Fruit fly (Drosophila melanogaster) whole organism, embryonic: ENCODE data around the gene CG11836.
A peak's percentile ranks its signal among the peaks of the same experiment; 100 is the strongest.

Source experiments
- BtbVII ChIP-seq: fragments of 200-800 bp; sonication (Bioruptor generic); optimal IDR thresholded peaks from 3 replicates; lab custom pipeline; 2017; ENCODE audit warnings: missing biosample characterization, mild to moderate bottlenecking, missing genetic modification characterization
- CG10431 ChIP-seq: fragments of 200-800 bp; sonication (Bioruptor generic); optimal IDR thresholded peaks from 3 replicates; lab custom pipeline; 2018; ENCODE audit warnings: missing biosample characterization, mild to moderate bottlenecking, missing genetic modification characterization
- CG11247 ChIP-seq: fragments of 200-800 bp; sonication (Bioruptor generic); IDR thresholded peaks from 2 replicates; pipeline ENCODE4 v1.3.6; 2022; ENCODE audit warnings: missing biosample characterization, missing genetic modification characterization
- CG11398 ChIP-seq: fragments of 200-800 bp; sonication (Bioruptor generic); optimal IDR thresholded peaks from 2 replicates; lab custom pipeline; 2016; ENCODE audit warnings: missing biosample characterization, missing genetic modification characterization
- CG11723 ChIP-seq: fragments of 200-800 bp; sonication (Bioruptor generic); optimal IDR thresholded peaks from 2 replicates; lab custom pipeline; 2017; ENCODE audit warnings: missing biosample characterization, mild to moderate bottlenecking, missing genetic modification characterization
- CG12659 ChIP-seq: fragments of 200-800 bp; sonication (Bioruptor generic); optimal IDR thresholded peaks from 3 replicates; lab custom pipeline; 2017; ENCODE audit warnings: mild to moderate bottlenecking, missing biosample characterization, missing genetic modification reagents, missing genetic modification characterization
- CG13424 ChIP-seq: fragments of 200-800 bp; sonication (Bioruptor generic); optimal IDR thresholded peaks from 2 replicates; lab custom pipeline; 2019; ENCODE audit warnings: missing biosample characterization, mild to moderate bottlenecking, missing genetic modification characterization, moderate library complexity
- CG14667 ChIP-seq: fragments of 200-800 bp; sonication (Bioruptor generic); IDR thresholded peaks from 2 replicates; pipeline ENCODE4 v1.3.6; 2022; ENCODE audit warnings: missing biosample characterization, missing genetic modification characterization
- CG15514 ChIP-seq: fragments of 200-800 bp; sonication (Bioruptor generic); optimal IDR thresholded peaks from 3 replicates; lab custom pipeline; 2017; ENCODE audit warnings: missing biosample characterization, missing genetic modification characterization, mild to moderate bottlenecking, moderate library complexity, missing genetic modification reagents
- CG1792 ChIP-seq: fragments of 200-800 bp; sonication (Bioruptor generic); optimal IDR thresholded peaks from 2 replicates; lab custom pipeline; 2016; ENCODE audit warnings: missing biosample characterization, missing genetic modification characterization
- CG18262 ChIP-seq: fragments of 200-800 bp; optimal IDR thresholded peaks from 3 replicates; lab custom pipeline; 2019; ENCODE audit warnings: missing biosample characterization, mild to moderate bottlenecking, missing genetic modification characterization, moderate library complexity
- CG32767 ChIP-seq: fragments of 200-800 bp; sonication (Bioruptor generic); IDR thresholded peaks from 2 replicates; pipeline ENCODE4 v1.3.6; 2022; ENCODE audit warnings: missing biosample characterization, missing genetic modification characterization
- CG5180 ChIP-seq: fragments of 200-800 bp; sonication (Bioruptor generic); optimal IDR thresholded peaks from 3 replicates; lab custom pipeline; 2017; ENCODE audit warnings: missing biosample characterization, missing genetic modification characterization, mild to moderate bottlenecking, moderate library complexity, missing genetic modification reagents
- CG5245 ChIP-seq: fragments of 200-800 bp; sonication (Bioruptor generic); optimal IDR thresholded peaks from 3 replicates; lab custom pipeline; 2016; ENCODE audit warnings: missing biosample characterization, missing genetic modification characterization
- CG7271 ChIP-seq: fragments of 200-800 bp; sonication (Bioruptor generic); optimal IDR thresholded peaks from 2 replicates; lab custom pipeline; 2018; ENCODE audit warnings: missing biosample characterization, mild to moderate bottlenecking, missing genetic modification characterization, moderate library complexity
- CG8924 ChIP-seq: fragments of 200-800 bp; optimal IDR thresholded peaks from 3 replicates; lab custom pipeline; 2019; ENCODE audit warnings: missing biosample characterization, mild to moderate bottlenecking, missing genetic modification characterization, moderate library complexity
- CG8944 ChIP-seq: fragments of 200-800 bp; sonication (Bioruptor generic); optimal IDR thresholded peaks from 3 replicates; lab custom pipeline; 2016; ENCODE audit warnings: missing biosample characterization, missing genetic modification characterization
- CHES-1-like ChIP-seq: fragments of 200-800 bp; sonication (Bioruptor generic); optimal IDR thresholded peaks from 2 replicates; lab custom pipeline; 2016; ENCODE audit warnings: missing biosample characterization, missing genetic modification characterization
- Ets97D ChIP-seq: fragments of 200-800 bp; sonication (Bioruptor generic); optimal IDR thresholded peaks from 3 replicates; lab custom pipeline; 2016; ENCODE audit warnings: missing biosample characterization, missing genetic modification characterization
- GATAe ChIP-seq: fragments of 200-800 bp; sonication (Bioruptor generic); conservative IDR thresholded peaks from 2 replicates; pipeline ENCODE4 v1.3.6; 2022; ENCODE audit warnings: missing biosample characterization, missing genetic modification characterization
- HLH3B ChIP-seq: fragments of 200-800 bp; sonication (Bioruptor generic); IDR thresholded peaks from 2 replicates; pipeline ENCODE4 v1.3.6; 2022; ENCODE audit warnings: missing biosample characterization, missing genetic modification characterization
- Lim3 ChIP-seq: fragments of 200-800 bp; sonication (Bioruptor generic); IDR thresholded peaks from 2 replicates; pipeline ENCODE4 v1.3.6; 2022; ENCODE audit warnings: missing biosample characterization, missing genetic modification characterization
- MESR4 ChIP-seq: fragments of 200-800 bp; sonication (Bioruptor generic); optimal IDR thresholded peaks from 2 replicates; lab custom pipeline; 2018; ENCODE audit warnings: missing biosample characterization, mild to moderate bottlenecking, missing genetic modification characterization, moderate library complexity
- Med ChIP-seq: fragments of 200-800 bp; sonication (Bioruptor generic); peaks from one replicate; lab custom pipeline; 2016; ENCODE audit warnings: missing biosample characterization, missing genetic modification characterization, mild to moderate bottlenecking, inconsistent platforms, moderate library complexity
- NC2β ChIP-seq: fragments of 200-800 bp; sonication (Bioruptor generic); optimal IDR thresholded peaks from 2 replicates; lab custom pipeline; 2016; ENCODE audit warnings: missing biosample characterization, missing genetic modification characterization
- Nf-YB ChIP-seq: fragments of 200-800 bp; sonication (Bioruptor generic); optimal IDR thresholded peaks from 3 replicates; lab custom pipeline; 2019; ENCODE audit warnings: missing biosample characterization, mild to moderate bottlenecking, missing genetic modification characterization, moderate library complexity
- Opbp ChIP-seq: fragments of 200-800 bp; sonication (Bioruptor generic); IDR thresholded peaks from 3 replicates; pipeline ENCODE4 v1.3.6; 2022; ENCODE audit warnings: missing biosample characterization, missing genetic modification characterization; ENCODE audit not compliant: partially characterized antibody
- Poxn ChIP-seq: fragments of 200-800 bp; sonication (Bioruptor generic); IDR thresholded peaks from 2 replicates; pipeline ENCODE4 v1.3.6; 2022; ENCODE audit warnings: missing biosample characterization, missing genetic modification characterization
- Scr ChIP-seq: fragments of 200-800 bp; sonication (Bioruptor generic); IDR thresholded peaks from 2 replicates; pipeline ENCODE4 v1.3.6; 2022; ENCODE audit warnings: missing biosample characterization, missing genetic modification characterization; ENCODE audit not compliant: partially characterized antibody
- Spps ChIP-seq: fragments of 200-800 bp; sonication (Bioruptor generic); optimal IDR thresholded peaks from 2 replicates; lab custom pipeline; 2018; ENCODE audit warnings: missing biosample characterization, mild to moderate bottlenecking, missing genetic modification characterization
- Sry-β ChIP-seq: fragments of 200-800 bp; sonication (Bioruptor generic); optimal IDR thresholded peaks from 2 replicates; lab custom pipeline; 2018; ENCODE audit warnings: missing biosample characterization, mild to moderate bottlenecking, missing genetic modification characterization, moderate library complexity
- Stat92E ChIP-seq, 3 experiments: fragments of >200 bp in 2 of 3; fragments of 200-800 bp in 1 of 3; sonication (Bioruptor generic) in 1 of 3; optimal IDR thresholded peaks; 2 replicates each; lab custom pipeline; 2017 to 2019; ENCODE audit warnings: missing biosample characterization in 3 of 3, missing genetic modification characterization in 3 of 3, mild to moderate bottlenecking in 1 of 3, moderate library complexity in 1 of 3
- ato ChIP-seq: fragments of 200-800 bp; sonication (Bioruptor generic); IDR thresholded peaks from 2 replicates; pipeline ENCODE4 v1.3.6; 2022; ENCODE audit warnings: missing biosample characterization, missing genetic modification characterization; ENCODE audit not compliant: partially characterized antibody
- fu2 ChIP-seq: fragments of 200-800 bp; sonication (Bioruptor generic); optimal IDR thresholded peaks from 2 replicates; lab custom pipeline; 2016; ENCODE audit warnings: missing biosample characterization, missing genetic modification characterization
- luna ChIP-seq: fragments of 200-800 bp; sonication (Bioruptor generic); optimal IDR thresholded peaks from 2 replicates; lab custom pipeline; 2016; ENCODE audit warnings: missing biosample characterization, missing genetic modification characterization
- mirr ChIP-seq: fragments of 200-800 bp; sonication (Bioruptor generic); optimal IDR thresholded peaks from 3 replicates; lab custom pipeline; 2018; ENCODE audit warnings: missing biosample characterization, mild to moderate bottlenecking, missing genetic modification characterization
- mld ChIP-seq: fragments of 200-800 bp; sonication (Bioruptor generic); IDR thresholded peaks from 3 replicates; pipeline ENCODE4 v1.3.6; 2022; ENCODE audit warnings: missing biosample characterization, missing genetic modification characterization; ENCODE audit not compliant: partially characterized antibody
- pros ChIP-seq: fragments of 200-800 bp; sonication (Bioruptor generic); optimal IDR thresholded peaks from 3 replicates; lab custom pipeline; 2019; ENCODE audit warnings: missing biosample characterization, mild to moderate bottlenecking, missing genetic modification characterization, moderate library complexity
- pzg ChIP-seq: fragments of 200-800 bp; sonication (Bioruptor generic); optimal IDR thresholded peaks from 3 replicates; lab custom pipeline; 2018; ENCODE audit warnings: missing biosample characterization, mild to moderate bottlenecking, missing genetic modification characterization, moderate library complexity
- run ChIP-seq: fragments of 200-800 bp; sonication (Bioruptor generic); optimal IDR thresholded peaks from 3 replicates; lab custom pipeline; 2018; ENCODE audit warnings: missing biosample characterization, mild to moderate bottlenecking, missing genetic modification characterization
- sima ChIP-seq: fragments of 200-800 bp; sonication (Bioruptor generic); optimal IDR thresholded peaks from 2 replicates; lab custom pipeline; 2016; ENCODE audit warnings: missing biosample characterization, missing genetic modification characterization
- twi ChIP-seq: fragments of 200-800 bp; optimal IDR thresholded peaks from 2 replicates; lab custom pipeline; 2019; ENCODE audit warnings: missing biosample characterization, mild to moderate bottlenecking, missing genetic modification characterization, moderate library complexity
- zen2 ChIP-seq: fragments of 200-800 bp; sonication (Bioruptor generic); IDR thresholded peaks from 3 replicates; pipeline ENCODE4 v1.3.6; 2022; ENCODE audit warnings: missing biosample characterization, missing genetic modification characterization; ENCODE audit not compliant: partially characterized antibody

CG11836 gene

dm6 chr3R:25054451-25055188 lies 16.3 kb upstream of the CG11836 start, which contains the start of gene CG31109 (continued):
- TF ChIP-seq CG10431 (GFP tag; lab: Kevin White, UChicago) (no peak), mld (GFP tag; lab: Robert Waterston, UW) (0 out of 3 replicates have a peak, but pooled peaks have one; percentile 41), CG11723 (no peak), luna (GFP tag; lab: Kevin White, UChicago) (no peak), twi (tag; lab: Kevin White, UChicago) (peak; percentile 27), CG5245 (GFP tag; lab: Kevin White, UChicago) (no peak), CHES-1-like (GFP tag; lab: Kevin White, UChicago) (peak; percentile 50), CG14667 (GFP tag; lab: Robert Waterston, UW) (no peak), Ets97D (GFP tag; lab: Kevin White, UChicago) (peak; percentile 74), CG11247 (no peak), sima (GFP tag; lab: Kevin White, UChicago) (no peak), CG18262 (tag; lab: Kevin White, UChicago) (peak; percentile 33), CG8944 (peak; percentile 22), CG32767 (GFP tag; lab: Robert Waterston, UW) (0 out of 2 replicates have a peak, but pooled peaks have one; percentile 23), Stat92E (GFP tag; optimal IDR thresholded peaks at IDR 0.05; lab: Kevin White, UChicago) (no peak), run (tag; lab: Kevin White, UChicago) (no peak), BtbVII (GFP tag; lab: Kevin White, UChicago) (no peak), pzg (GFP tag; lab: Kevin White, UChicago) (peak; percentile 77), CG1792 (no peak), CG5180 (GFP tag; lab: Kevin White, UChicago) (no peak), Lim3 (GFP tag; lab: Robert Waterston, UW) (no peak), GATAe (GFP tag; lab: Robert Waterston, UW) (no peak), CG12659 (GFP tag; lab: Kevin White, UChicago) (peak; percentile 48), CG15514 (GFP tag; lab: Kevin White, UChicago) (peak; percentile 62), CG11398 (no peak), fu2 (GFP tag; lab: Kevin White, UChicago) (no peak), CG7271 (tag; lab: Kevin White, UChicago) (no peak), Med (GFP tag; lab: Kevin White, UChicago) (peak; percentile 74), Poxn (GFP tag; lab: Robert Waterston, UW) (no peak), zen2 (no peak), ato (GFP tag; lab: Robert Waterston, UW) (no peak), Scr (peak; percentile 61), mirr (GFP tag; lab: Kevin White, UChicago) (peak; percentile 54), Nf-YB (GFP tag; lab: Kevin White, UChicago) (no peak), CG8924 (peak; percentile 67), CG13424 (peak; percentile 22), HLH3B (no peak), NC2β (GFP tag; lab: Kevin White, UChicago) (peak; percentile 34), pros (GFP tag; lab: Kevin White, UChicago) (no peak), MESR4 (GFP tag; lab: Kevin White, UChicago) (peak; percentile 79), Spps (tag; lab: Kevin White, UChicago) (no peak), Sry-β (GFP tag; lab: Kevin White, UChicago) (peak; percentile 12), Opbp (GFP tag; lab: Robert Waterston, UW) (peak; percentile 46; the same call in 1 of the 3 replicates)
